Fruit fly (Drosophila melanogaster) whole organism: ENCODE measurements around the gene CG18581.

ENCODE experiments used
- CG8478 ChIP-seq: fragments of >200 bp; optimal IDR thresholded peaks from 2 replicates; lab custom pipeline; 2018; ENCODE audit warnings: inconsistent platforms
- Dll ChIP-seq: fragments of >200 bp; optimal IDR thresholded peaks from 2 replicates; lab custom pipeline; 2017
- EcR ChIP-seq, 2 experiments: fragments of >200 bp; optimal IDR thresholded peaks; 2 replicates each; lab custom pipeline; 2017; ENCODE audit warnings: missing biosample characterization in 2 of 2, missing genetic modification characterization in 2 of 2, missing genetic modification reagents in 2 of 2
- pan ChIP-seq: fragments of >200 bp; optimal IDR thresholded peaks from 2 replicates; lab custom pipeline; 2017
- psq ChIP-seq: fragments of >200 bp; optimal IDR thresholded peaks from 2 replicates; lab custom pipeline; 2017
- usp ChIP-seq: fragments of >200 bp; optimal IDR thresholded peaks from 2 replicates; lab custom pipeline; 2017; ENCODE audit warnings: missing biosample characterization, missing genetic modification characterization, mixed read lengths

CG18581 gene

dm6 chr3L:15034061-15034713, 15.8 kb downstream of the CG18581 start:
- no peak for TF ChIP-seq usp (GFP tag; lab: Kevin White, UChicago)
- no peak for TF ChIP-seq Dll (lab: Kevin White, UChicago)
- no peak for TF ChIP-seq CG8478
- TF ChIP-seq pan (lab: Kevin White, UChicago) = no peak
- TF ChIP-seq EcR (GFP tag; optimal IDR thresholded peaks at IDR 0.05; lab: Kevin White, UChicago) = no peak
- TF ChIP-seq psq (lab: Kevin White, UChicago) = no peak

- TF ChIP-seq usp (GFP tag; lab: Kevin White, UChicago) = no peak
- no peak for TF ChIP-seq EcR (GFP tag; optimal IDR thresholded peaks at IDR 0.05; lab: Kevin White, UChicago)
- no peak for TF ChIP-seq Dll (lab: Kevin White, UChicago)
- TF ChIP-seq psq (lab: Kevin White, UChicago) = no peak
- no peak for TF ChIP-seq CG8478
- no peak for TF ChIP-seq pan (lab: Kevin White, UChicago)
Observed at dm6 chr3L:15031773-15032172, 18.2 kb downstream of the CG18581 start.

- no peak for TF ChIP-seq Dll (lab: Kevin White, UChicago)
- no peak for TF ChIP-seq usp (GFP tag; lab: Kevin White, UChicago)
- no peak for TF ChIP-seq pan (lab: Kevin White, UChicago)
- TF ChIP-seq psq (lab: Kevin White, UChicago) = no peak
- TF ChIP-seq CG8478 = no peak
- no peak for TF ChIP-seq EcR (GFP tag; optimal IDR thresholded peaks at IDR 0.05; lab: Kevin White, UChicago)
Observed at dm6 chr3L:15023192-15023591, 26.8 kb downstream of the CG18581 start, which contains the start of gene CG32148. TSS of gene CG32148 (plus strand) at chr3L:15023492.

- TF ChIP-seq CG8478 = no peak
- no peak for TF ChIP-seq psq (lab: Kevin White, UChicago)
- TF ChIP-seq pan (lab: Kevin White, UChicago) = no peak
- no peak for TF ChIP-seq usp (GFP tag; lab: Kevin White, UChicago)
- TF ChIP-seq EcR (GFP tag; optimal IDR thresholded peaks at IDR 0.05; lab: Kevin White, UChicago) = no peak
- no peak for TF ChIP-seq Dll (lab: Kevin White, UChicago)
Observed at dm6 chr3L:15021008-15021407, 29.0 kb downstream of the CG18581 start.

- TF ChIP-seq psq (lab: Kevin White, UChicago) (no peak), CG8478 (no peak), EcR (GFP tag; optimal IDR thresholded peaks at IDR 0.05; lab: Kevin White, UChicago) (no peak), usp (GFP tag; lab: Kevin White, UChicago) (no peak), pan (lab: Kevin White, UChicago) (no peak), Dll (lab: Kevin White, UChicago) (no peak)
Observed at dm6 chr3L:15013957-15014692, 35.9 kb downstream of the CG18581 start, which contains the start of gene Reck. TSS of gene Reck (minus strand) at chr3L:15014062.

dm6 chr3L:15013296-15013695, 36.7 kb downstream of the CG18581 start:
- TF ChIP-seq usp (GFP tag; lab: Kevin White, UChicago) (no peak), psq (lab: Kevin White, UChicago) (no peak), pan (lab: Kevin White, UChicago) (no peak)

dm6 chr3L:15011638-15012335, 38.2 kb downstream of the CG18581 start:
- TF ChIP-seq Dll (lab: Kevin White, UChicago) (no peak), CG8478 (no peak), pan (lab: Kevin White, UChicago) (no peak), psq (lab: Kevin White, UChicago) (no peak), EcR (GFP tag; optimal IDR thresholded peaks at IDR 0.05; lab: Kevin White, UChicago) (no peak), usp (GFP tag; lab: Kevin White, UChicago) (no peak)

- TF ChIP-seq pan (lab: Kevin White, UChicago) (no peak), CG8478 (no peak), psq (lab: Kevin White, UChicago) (no peak), Dll (lab: Kevin White, UChicago) (no peak), usp (GFP tag; lab: Kevin White, UChicago) (no peak), EcR (GFP tag; optimal IDR thresholded peaks at IDR 0.05; lab: Kevin White, UChicago) (no peak)
Observed at dm6 chr3L:15011142-15011541, 38.9 kb downstream of the CG18581 start.

- TF ChIP-seq CG8478 = no peak
- TF ChIP-seq EcR (GFP tag; optimal IDR thresholded peaks at IDR 0.05; lab: Kevin White, UChicago) = no peak
- TF ChIP-seq usp (GFP tag; lab: Kevin White, UChicago) = no peak
- no peak for TF ChIP-seq psq (lab: Kevin White, UChicago)
- TF ChIP-seq pan (lab: Kevin White, UChicago) = no peak
- TF ChIP-seq Dll (lab: Kevin White, UChicago) = no peak
Observed at dm6 chr3L:15010601-15011000, 39.4 kb downstream of the CG18581 start.

dm6 chr3L:15009681-15010080, 40.3 kb downstream of the CG18581 start:
- TF ChIP-seq CG8478 = no peak
- no peak for TF ChIP-seq EcR (GFP tag; optimal IDR thresholded peaks at IDR 0.05; lab: Kevin White, UChicago)
- TF ChIP-seq usp (GFP tag; lab: Kevin White, UChicago) = no peak
- no peak for TF ChIP-seq Dll (lab: Kevin White, UChicago)
- no peak for TF ChIP-seq pan (lab: Kevin White, UChicago)
- no peak for TF ChIP-seq psq (lab: Kevin White, UChicago)
